Fruit fly (Drosophila melanogaster) whole organism, embryonic: ENCODE measurements around the gene CG9919.

Experiments
- CG1024 ChIP-seq: fragments of 200-800 bp; sonication (Bioruptor generic); IDR thresholded peaks from 2 replicates; pipeline ENCODE4 v1.3.6; 2022; ENCODE audit warnings: missing biosample characterization, missing genetic modification characterization
- CG10321 ChIP-seq: fragments of 200-800 bp; sonication (Bioruptor generic); IDR thresholded peaks from 2 replicates; pipeline ENCODE4 v1.3.6; 2022; ENCODE audit warnings: missing biosample characterization, missing genetic modification characterization
- CG12659 ChIP-seq: fragments of 200-800 bp; sonication (Bioruptor generic); optimal IDR thresholded peaks from 3 replicates; lab custom pipeline; 2017; ENCODE audit warnings: mild to moderate bottlenecking, missing biosample characterization, missing genetic modification reagents, missing genetic modification characterization
- CG15601 ChIP-seq: fragments of 200-800 bp; sonication (Bioruptor generic); optimal IDR thresholded peaks from 3 replicates; lab custom pipeline; 2019; ENCODE audit warnings: missing biosample characterization, mild to moderate bottlenecking, missing genetic modification characterization, moderate library complexity
- CG17361 ChIP-seq: fragments of 200-800 bp; sonication (Bioruptor generic); IDR thresholded peaks from 3 replicates; pipeline ENCODE4 v1.3.6; 2022; ENCODE audit warnings: missing biosample characterization, missing genetic modification characterization
- CG17802 ChIP-seq: fragments of 200-800 bp; sonication (Bioruptor generic); optimal IDR thresholded peaks from 2 replicates; lab custom pipeline; 2018; ENCODE audit warnings: missing biosample characterization, mild to moderate bottlenecking, missing genetic modification characterization, moderate library complexity
- CG1792 ChIP-seq: fragments of 200-800 bp; sonication (Bioruptor generic); optimal IDR thresholded peaks from 2 replicates; lab custom pipeline; 2016; ENCODE audit warnings: missing biosample characterization, missing genetic modification characterization
- CG2116 ChIP-seq: fragments of 200-800 bp; sonication (Bioruptor generic); optimal IDR thresholded peaks from 3 replicates; lab custom pipeline; 2018; ENCODE audit warnings: missing biosample characterization, mild to moderate bottlenecking, missing genetic modification characterization
- CG2129 ChIP-seq: fragments of 200-800 bp; sonication (Bioruptor generic); IDR thresholded peaks from 2 replicates; pipeline ENCODE4 v1.3.6; 2022; ENCODE audit warnings: missing biosample characterization, missing genetic modification characterization; ENCODE audit not compliant: partially characterized antibody
- CG32767 ChIP-seq: fragments of 200-800 bp; sonication (Bioruptor generic); IDR thresholded peaks from 2 replicates; pipeline ENCODE4 v1.3.6; 2022; ENCODE audit warnings: missing biosample characterization, missing genetic modification characterization
- CG34224 ChIP-seq: fragments of 200-800 bp; sonication (Bioruptor generic); IDR thresholded peaks from 3 replicates; pipeline ENCODE4 v1.3.6; 2022; ENCODE audit warnings: missing biosample characterization, missing genetic modification characterization; ENCODE audit not compliant: partially characterized antibody
- CG34422 ChIP-seq: fragments of 200-800 bp; sonication (Bioruptor generic); IDR thresholded peaks from 3 replicates; pipeline ENCODE4 v1.3.6; 2022; ENCODE audit warnings: missing biosample characterization, missing genetic modification characterization
- CG4820 ChIP-seq: fragments of 200-800 bp; sonication (Bioruptor generic); optimal IDR thresholded peaks from 3 replicates; lab custom pipeline; 2016; ENCODE audit warnings: missing biosample characterization, missing genetic modification characterization
- CG6791 ChIP-seq: fragments of 200-800 bp; sonication (Bioruptor generic); IDR thresholded peaks from 3 replicates; pipeline ENCODE4 v1.3.6; 2022; ENCODE audit warnings: missing biosample characterization, missing genetic modification characterization; ENCODE audit not compliant: partially characterized antibody
- CG9797 ChIP-seq: fragments of 200-800 bp; sonication (Bioruptor generic); optimal IDR thresholded peaks from 3 replicates; lab custom pipeline; 2018; ENCODE audit warnings: missing biosample characterization, mild to moderate bottlenecking, missing genetic modification characterization
- CG9932 ChIP-seq: fragments of 200-800 bp; sonication (Bioruptor generic); IDR thresholded peaks from 2 replicates; pipeline ENCODE4 v1.3.6; 2022; ENCODE audit warnings: missing biosample characterization, missing genetic modification characterization
- Chrac-16 ChIP-seq: fragments of 200-800 bp; sonication (Bioruptor generic); optimal IDR thresholded peaks from 3 replicates; lab custom pipeline; 2016; ENCODE audit warnings: missing biosample characterization, missing genetic modification characterization
- D ChIP-seq, 2 experiments: fragments of 200-800 bp in 1 of 2; fragments of >200 bp in 1 of 2; sonication (Bioruptor generic) in 1 of 2; optimal IDR thresholded peaks; 2 replicates in 1 of 2; 3 replicates in 1 of 2; lab custom pipeline; 2017; ENCODE audit warnings: mild to moderate bottlenecking in 1 of 2, missing biosample characterization in 1 of 2, missing genetic modification characterization in 1 of 2, missing genetic modification reagents in 1 of 2
- Deaf1 ChIP-seq: fragments of 200-800 bp; optimal IDR thresholded peaks from 3 replicates; lab custom pipeline; 2019; ENCODE audit warnings: missing biosample characterization, mild to moderate bottlenecking, missing genetic modification characterization, moderate library complexity
- Dll ChIP-seq: fragments of 200-800 bp; sonication (Bioruptor generic); IDR thresholded peaks from 4 replicates; pipeline ENCODE4 v1.3.6; 2022; ENCODE audit warnings: missing biosample characterization, missing genetic modification characterization; ENCODE audit not compliant: partially characterized antibody
- Dref ChIP-seq: fragments of 200-800 bp; sonication (Bioruptor generic); IDR thresholded peaks from 2 replicates; pipeline ENCODE4 v1.3.6; 2022; ENCODE audit warnings: missing biosample characterization, missing genetic modification characterization
- Ets97D ChIP-seq: fragments of 200-800 bp; sonication (Bioruptor generic); optimal IDR thresholded peaks from 3 replicates; lab custom pipeline; 2016; ENCODE audit warnings: missing biosample characterization, missing genetic modification characterization
- H2.0 ChIP-seq: fragments of 200-800 bp; sonication (Bioruptor generic); IDR thresholded peaks from 2 replicates; pipeline ENCODE4 v1.3.6; 2022; ENCODE audit warnings: missing biosample characterization, missing genetic modification characterization
- HLH4C ChIP-seq: fragments of 200-800 bp; sonication (Bioruptor generic); IDR thresholded peaks from 3 replicates; pipeline ENCODE4 v1.3.6; 2022; ENCODE audit warnings: missing biosample characterization, missing genetic modification characterization; ENCODE audit not compliant: partially characterized antibody
- MESR4 ChIP-seq: fragments of 200-800 bp; sonication (Bioruptor generic); optimal IDR thresholded peaks from 2 replicates; lab custom pipeline; 2018; ENCODE audit warnings: missing biosample characterization, mild to moderate bottlenecking, missing genetic modification characterization, moderate library complexity
- Myb ChIP-seq: fragments of 200-800 bp; sonication (Bioruptor generic); optimal IDR thresholded peaks from 2 replicates; lab custom pipeline; 2016; ENCODE audit warnings: missing biosample characterization, missing genetic modification characterization
- NFAT ChIP-seq: fragments of 200-800 bp; sonication (Bioruptor generic); IDR thresholded peaks from 2 replicates; pipeline ENCODE4 v1.3.6; 2022; ENCODE audit warnings: missing biosample characterization, missing genetic modification characterization
- Scr ChIP-seq: fragments of 200-800 bp; sonication (Bioruptor generic); IDR thresholded peaks from 2 replicates; pipeline ENCODE4 v1.3.6; 2022; ENCODE audit warnings: missing biosample characterization, missing genetic modification characterization; ENCODE audit not compliant: partially characterized antibody
- Sry-δ ChIP-seq: fragments of 200-800 bp; sonication (Bioruptor generic); optimal IDR thresholded peaks from 2 replicates; lab custom pipeline; 2016; ENCODE audit warnings: missing biosample characterization, missing genetic modification characterization
- YL-1 ChIP-seq: fragments of 200-800 bp; sonication (Bioruptor generic); optimal IDR thresholded peaks from 3 replicates; lab custom pipeline; 2017; ENCODE audit warnings: missing biosample characterization, mild to moderate bottlenecking, missing genetic modification characterization
- croc ChIP-seq: fragments of 200-800 bp; sonication (Bioruptor generic); conservative IDR thresholded peaks from 3 replicates; pipeline ENCODE4 v1.3.6; 2022; ENCODE audit warnings: missing biosample characterization, missing genetic modification characterization
- crp ChIP-seq, 2 experiments: fragments of 200-800 bp; sonication (Bioruptor generic); optimal IDR thresholded peaks; 2 replicates in 1 of 2; 3 replicates in 1 of 2; lab custom pipeline; 2017; ENCODE audit warnings: missing biosample characterization in 2 of 2, missing genetic modification characterization in 2 of 2, mild to moderate bottlenecking in 1 of 2, moderate library complexity in 1 of 2
- dm ChIP-seq: fragments of 200-800 bp; sonication (Bioruptor generic); optimal IDR thresholded peaks from 3 replicates; lab custom pipeline; 2016; ENCODE audit warnings: missing biosample characterization, missing genetic modification characterization
- dpn ChIP-seq, 2 experiments: fragments of 200-800 bp; sonication (Bioruptor generic); optimal IDR thresholded peaks; 3 replicates each; lab custom pipeline; 2016; ENCODE audit warnings: missing biosample characterization in 2 of 2, missing genetic modification characterization in 2 of 2
- grau ChIP-seq: fragments of 200-800 bp; optimal IDR thresholded peaks from 3 replicates; lab custom pipeline; 2019; ENCODE audit warnings: missing biosample characterization, mild to moderate bottlenecking, missing genetic modification characterization, moderate library complexity
- inv ChIP-seq: fragments of 200-800 bp; sonication (Bioruptor generic); IDR thresholded peaks from 2 replicates; pipeline ENCODE4 v1.3.6; 2022; ENCODE audit warnings: missing biosample characterization, missing genetic modification characterization; ENCODE audit not compliant: partially characterized antibody
- ken ChIP-seq: fragments of 200-800 bp; sonication (Bioruptor generic); IDR thresholded peaks from 3 replicates; pipeline ENCODE4 v1.3.6; 2022; ENCODE audit warnings: missing biosample characterization, missing genetic modification characterization
- kni ChIP-seq: fragments of 200-800 bp; sonication (Bioruptor generic); optimal IDR thresholded peaks from 3 replicates; lab custom pipeline; 2017; ENCODE audit warnings: mild to moderate bottlenecking, missing biosample characterization, missing genetic modification reagents, missing genetic modification characterization
- nerfin-2 ChIP-seq: fragments of 200-800 bp; sonication (Bioruptor generic); IDR thresholded peaks from 2 replicates; pipeline ENCODE4 v1.3.6; 2022; ENCODE audit warnings: missing biosample characterization, missing genetic modification characterization; ENCODE audit not compliant: partially characterized antibody
- pfk ChIP-seq: fragments of 200-800 bp; sonication (Bioruptor generic); optimal IDR thresholded peaks from 2 replicates; lab custom pipeline; 2018; ENCODE audit warnings: missing biosample characterization, mild to moderate bottlenecking, missing genetic modification characterization, moderate library complexity
- phol ChIP-seq: fragments of 200-800 bp; sonication (Bioruptor generic); optimal IDR thresholded peaks from 3 replicates; lab custom pipeline; 2018; ENCODE audit warnings: missing biosample characterization, mild to moderate bottlenecking, missing genetic modification characterization, moderate library complexity
- pita ChIP-seq: fragments of 200-800 bp; sonication (Bioruptor generic); optimal IDR thresholded peaks from 2 replicates; lab custom pipeline; 2017; ENCODE audit warnings: missing biosample characterization, mild to moderate bottlenecking, missing genetic modification characterization
- sens-2 ChIP-seq: fragments of 200-800 bp; sonication (Bioruptor generic); IDR thresholded peaks from 2 replicates; pipeline ENCODE4 v1.3.6; 2022; ENCODE audit warnings: missing biosample characterization, missing genetic modification characterization
- sna ChIP-seq: fragments of 200-800 bp; sonication (Bioruptor generic); IDR thresholded peaks from 2 replicates; pipeline ENCODE4 v1.3.6; 2022; ENCODE audit warnings: missing biosample characterization, missing genetic modification characterization; ENCODE audit not compliant: partially characterized antibody
- so ChIP-seq: fragments of 200-800 bp; sonication (Bioruptor generic); IDR thresholded peaks from 3 replicates; pipeline ENCODE4 v1.3.6; 2022; ENCODE audit warnings: missing biosample characterization, missing genetic modification characterization
- stwl ChIP-seq: fragments of 200-800 bp; sonication (Bioruptor generic); optimal IDR thresholded peaks from 3 replicates; lab custom pipeline; 2018; ENCODE audit warnings: missing biosample characterization, mild to moderate bottlenecking, missing genetic modification characterization, moderate library complexity
- vnd ChIP-seq: fragments of 200-800 bp; sonication (Bioruptor generic); IDR thresholded peaks from 3 replicates; pipeline ENCODE4 v1.3.6; 2022; ENCODE audit warnings: missing biosample characterization, missing genetic modification characterization; ENCODE audit not compliant: partially characterized antibody

Gene CG9919

DNA sequence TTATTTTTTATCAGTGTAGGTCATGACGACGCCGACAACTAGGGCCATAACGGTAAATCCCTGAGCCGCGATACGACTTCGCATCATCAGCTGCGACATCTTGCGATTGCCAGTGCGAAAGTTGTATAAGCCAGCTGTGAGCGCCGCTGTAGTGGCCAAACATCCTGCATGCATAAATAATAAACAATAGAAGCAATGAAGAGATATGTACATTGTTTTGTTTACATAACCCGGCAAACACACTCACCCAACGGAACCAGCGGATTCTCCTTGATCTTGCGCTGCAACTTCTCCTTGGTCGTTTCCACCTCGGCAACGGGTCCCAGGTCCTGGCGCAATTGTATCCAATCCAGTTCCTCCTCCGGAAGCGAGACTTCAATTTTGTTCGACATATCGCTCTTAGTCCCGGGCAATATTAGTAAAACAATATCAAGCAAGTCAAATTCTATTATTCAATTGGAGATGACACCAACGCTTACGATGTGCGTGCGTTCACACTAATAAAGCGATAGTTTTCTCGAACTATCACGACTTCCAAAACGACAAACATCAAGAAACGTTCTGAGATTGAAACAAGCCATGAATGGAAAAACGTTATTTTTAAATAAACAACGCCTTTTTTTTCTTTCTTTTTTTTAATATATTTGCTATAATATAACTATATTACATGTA is 1.1 kb upstream of the CG9919 start (continued):
- TF ChIP-seq CG2129 (peak; percentile 71), HLH4C (GFP tag; lab: Robert Waterston, UW) (peak; percentile 68), CG17802 (tag; lab: Kevin White, UChicago) (peak; percentile 78), sens-2 (GFP tag; lab: Robert Waterston, UW) (no peak), phol (tag; lab: Kevin White, UChicago) (peak; percentile 5), croc (no peak), H2.0 (GFP tag; lab: Robert Waterston, UW) (no peak), CG12659 (GFP tag; lab: Kevin White, UChicago) (peak; percentile 39), CG4820 (no peak), vnd (GFP tag; lab: Robert Waterston, UW) (peak; percentile 61; the same call in 2 of the 3 replicates), D (optimal IDR thresholded peaks at IDR 0.05; lab: Kevin White, UChicago) (peak; percentile 47), D (GFP tag; optimal IDR thresholded peaks at IDR 0.05; lab: Kevin White, UChicago) (no peak), Myb (peak; percentile 84), kni (GFP tag; lab: Kevin White, UChicago) (peak; percentile 14), Dll (GFP tag; lab: Robert Waterston, UW) (peak; percentile 77), dpn (GFP tag; optimal IDR thresholded peaks at IDR 0.05; lab: Kevin White, UChicago) (no peak), Scr (GFP tag; lab: Robert Waterston, UW) (peak; percentile 86), MESR4 (GFP tag; lab: Kevin White, UChicago) (peak; percentile 63), Sry-δ (peak; percentile 89), CG1024 (GFP tag; lab: Robert Waterston, UW) (0 out of 2 replicates have a peak, but pooled peaks have one; percentile 10), CG9932 (GFP tag; lab: Robert Waterston, UW) (peak; percentile 69), Dref (GFP tag; lab: Robert Waterston, UW) (peak; percentile 48), sna (peak; percentile 70), CG34422 (0 out of 3 replicates have a peak, but pooled peaks have one; percentile 36), Chrac-16 (GFP tag; lab: Kevin White, UChicago) (no peak), grau (tag; lab: Kevin White, UChicago) (no peak), CG10321 (GFP tag; lab: Robert Waterston, UW) (no peak), pfk (peak; percentile 95), CG9797 (GFP tag; lab: Kevin White, UChicago) (peak; percentile 72), CG2116 (peak; percentile 53), crp (GFP tag; optimal IDR thresholded peaks at IDR 0.05; lab: Kevin White, UChicago) (peak in 1 of 2 experiments; percentile 8), pita (GFP tag; lab: Kevin White, UChicago) (no peak), NFAT (GFP tag; lab: Robert Waterston, UW) (no peak), CG17361 (GFP tag; lab: Robert Waterston, UW) (0 out of 3 replicates have a peak, but pooled peaks have one; percentile 10), stwl (peak; percentile 15), YL-1 (GFP tag; lab: Kevin White, UChicago) (peak; percentile 9), ken (no peak), Deaf1 (tag; lab: Kevin White, UChicago) (no peak), inv (GFP tag; lab: Robert Waterston, UW) (peak; percentile 77), CG15601 (tag; lab: Kevin White, UChicago) (peak; percentile 40), CG6791 (peak; percentile 84), CG1792 (no peak), dm (no peak), nerfin-2 (GFP tag; lab: Robert Waterston, UW) (0 out of 2 replicates have a peak, but pooled peaks have one; percentile 15), so (GFP tag; lab: Robert Waterston, UW) (no peak), Ets97D (GFP tag; lab: Kevin White, UChicago) (peak; percentile 19), CG34224 (GFP tag; lab: Robert Waterston, UW) (peak; percentile 78), CG32767 (GFP tag; lab: Robert Waterston, UW) (no peak)
